Worm (Caenorhabditis elegans): ENCODE results near the gene amt-1.

- TF ChIP-seq ztf-23 (GFP tag; IDR thresholded peaks at IDR 0.05) = no peak
- no peak for TF ChIP-seq med-1 (GFP tag; optimal IDR thresholded peaks at IDR 0.05; ENCODE audit: insufficient read depth)
- TF ChIP-seq ztf-29 (GFP tag; IDR thresholded peaks at IDR 0.05) = no peak
- TF ChIP-seq cog-1 (tag; optimal IDR thresholded peaks at IDR 0.05) = no peak
- TF ChIP-seq klf-2 (GFP tag; conservative IDR thresholded peaks at IDR 0.05) = no peak
- no peak for TF ChIP-seq ref-1 (GFP tag; conservative IDR thresholded peaks at IDR 0.05)
- TF ChIP-seq tab-1 (GFP tag; IDR thresholded peaks at IDR 0.05) = no peak
Measured at ce11 chrX:4528905-4529304, 42.3 kb upstream of the amt-1 start.
